Worm (Caenorhabditis elegans): ENCODE measurements around the gene unc-103.

- no peak for TF ChIP-seq Y116A8C.19 (tag; optimal IDR thresholded peaks at IDR 0.05; ENCODE audit: borderline replicate concordance)
- no peak for TF ChIP-seq zag-1 (tag; optimal IDR thresholded peaks at IDR 0.05)
Observed at ce11 chrIII:4101016-4101415, 14.2 kb upstream of the unc-103 start.

All from whole organism, L1 larva.